Worm (Caenorhabditis elegans): ENCODE measurements around the gene Y113G7A.16.

ce11 chrV:20074345-20074744 lies 37.0 kb downstream of the Y113G7A.16 start:
- no peak for TF ChIP-seq cog-1 (tag; optimal IDR thresholded peaks at IDR 0.05)
- no peak for TF ChIP-seq T22C8.4 (GFP tag; IDR thresholded peaks at IDR 0.05)
- no peak for TF ChIP-seq ref-1 (GFP tag; conservative IDR thresholded peaks at IDR 0.05)
- TF ChIP-seq tab-1 (GFP tag; IDR thresholded peaks at IDR 0.05) = no peak
- TF ChIP-seq klf-2 (GFP tag; conservative IDR thresholded peaks at IDR 0.05) = no peak
- no peak for TF ChIP-seq ztf-29 (GFP tag; IDR thresholded peaks at IDR 0.05)
- TF ChIP-seq flt-1 (GFP tag; IDR thresholded peaks at IDR 0.05) = no peak
